Fruit fly (Drosophila melanogaster) whole organism, embryonic: ENCODE measurements around the gene prg.
A peak's percentile ranks its signal among the peaks of the same experiment; 100 is the strongest.

Experiments
- Atf6 ChIP-seq: fragments of 200-800 bp; sonication (Bioruptor generic); IDR thresholded peaks from 2 replicates; pipeline ENCODE4 v1.3.6; 2022; ENCODE audit warnings: missing biosample characterization, missing genetic modification characterization
- CG11695 ChIP-seq: fragments of 200-800 bp; sonication (Bioruptor generic); IDR thresholded peaks from 3 replicates; pipeline ENCODE4 v1.3.6; 2022; ENCODE audit warnings: missing biosample characterization, missing genetic modification characterization
- CG12219 ChIP-seq: fragments of 200-800 bp; sonication (Bioruptor generic); optimal IDR thresholded peaks from 3 replicates; lab custom pipeline; 2018; ENCODE audit warnings: missing biosample characterization, mild to moderate bottlenecking, missing genetic modification characterization
- CG14014 ChIP-seq: fragments of 200-800 bp; sonication (Bioruptor generic); IDR thresholded peaks from 2 replicates; pipeline ENCODE4 v1.3.6; 2022; ENCODE audit warnings: missing biosample characterization, missing genetic modification characterization
- CG1602 ChIP-seq: fragments of 200-800 bp; sonication (Bioruptor generic); optimal IDR thresholded peaks from 3 replicates; lab custom pipeline; 2016; ENCODE audit warnings: missing biosample characterization, missing genetic modification characterization
- CG17328 ChIP-seq: fragments of 200-800 bp; sonication (Bioruptor generic); IDR thresholded peaks from 2 replicates; pipeline ENCODE4 v1.3.6; 2022; ENCODE audit warnings: missing biosample characterization, missing genetic modification characterization
- CG17385 ChIP-seq: fragments of 200-800 bp; sonication (Bioruptor generic); optimal IDR thresholded peaks from 3 replicates; lab custom pipeline; 2018; ENCODE audit warnings: missing biosample characterization, mild to moderate bottlenecking, missing genetic modification characterization
- CG18011 ChIP-seq: fragments of 200-800 bp; sonication (Bioruptor generic); optimal IDR thresholded peaks from 2 replicates; lab custom pipeline; 2017; ENCODE audit warnings: missing biosample characterization, missing genetic modification characterization, mild to moderate bottlenecking, moderate library complexity, missing genotype
- CG18476 ChIP-seq: fragments of 200-800 bp; sonication (Bioruptor generic); optimal IDR thresholded peaks from 2 replicates; lab custom pipeline; 2016; ENCODE audit warnings: missing biosample characterization, mild to moderate bottlenecking, missing genetic modification characterization
- CG2202 ChIP-seq: fragments of 200-800 bp; sonication (Bioruptor generic); optimal IDR thresholded peaks from 2 replicates; lab custom pipeline; 2018; ENCODE audit warnings: missing biosample characterization, mild to moderate bottlenecking, missing genetic modification characterization
- CG2678 ChIP-seq: fragments of 200-800 bp; sonication (Bioruptor generic); optimal IDR thresholded peaks from 3 replicates; lab custom pipeline; 2019; ENCODE audit warnings: missing biosample characterization, mild to moderate bottlenecking, missing genetic modification characterization, moderate library complexity
- CG2712 ChIP-seq: fragments of 200-800 bp; optimal IDR thresholded peaks from 3 replicates; lab custom pipeline; 2019; ENCODE audit warnings: missing biosample characterization, mild to moderate bottlenecking, missing genetic modification characterization, moderate library complexity
- CG30403 ChIP-seq: fragments of 200-800 bp; sonication (Bioruptor generic); optimal IDR thresholded peaks from 3 replicates; lab custom pipeline; 2016; ENCODE audit warnings: missing biosample characterization, missing genetic modification characterization
- CG3995 ChIP-seq: fragments of 200-800 bp; sonication (Bioruptor generic); optimal IDR thresholded peaks from 3 replicates; lab custom pipeline; 2016; ENCODE audit warnings: missing biosample characterization, missing genetic modification characterization
- CG6765 ChIP-seq: fragments of 200-800 bp; sonication (Bioruptor generic); optimal IDR thresholded peaks from 3 replicates; lab custom pipeline; 2017; ENCODE audit warnings: missing biosample characterization, mild to moderate bottlenecking, missing genetic modification characterization
- CG8359 ChIP-seq: fragments of 200-800 bp; sonication (Bioruptor generic); optimal IDR thresholded peaks from 2 replicates; lab custom pipeline; 2017; ENCODE audit warnings: missing biosample characterization, mild to moderate bottlenecking, missing genetic modification characterization, borderline replicate concordance
- CoRest ChIP-seq: fragments of 200-800 bp; sonication (Bioruptor generic); optimal IDR thresholded peaks from 3 replicates; lab custom pipeline; 2018; ENCODE audit warnings: missing biosample characterization, mild to moderate bottlenecking, missing genetic modification characterization, moderate library complexity
- Drgx ChIP-seq: fragments of 200-800 bp; sonication (Bioruptor generic); IDR thresholded peaks from 2 replicates; pipeline ENCODE4 v1.3.6; 2022; ENCODE audit warnings: missing biosample characterization, missing genetic modification characterization
- E2f2 ChIP-seq: fragments of 200-800 bp; sonication (Bioruptor generic); IDR thresholded peaks from 2 replicates; pipeline ENCODE4 v1.3.6; 2022; ENCODE audit warnings: missing biosample characterization, missing genetic modification characterization
- HLH54F ChIP-seq: fragments of 200-800 bp; sonication (Bioruptor generic); optimal IDR thresholded peaks from 3 replicates; lab custom pipeline; 2016; ENCODE audit warnings: missing biosample characterization, missing genetic modification characterization
- Hmr ChIP-seq: fragments of 200-800 bp; sonication (Bioruptor generic); optimal IDR thresholded peaks from 3 replicates; lab custom pipeline; 2017; ENCODE audit warnings: mild to moderate bottlenecking, missing biosample characterization, missing genetic modification reagents, missing genetic modification characterization
- Jarid2 ChIP-seq: fragments of 200-800 bp; sonication (Bioruptor generic); optimal IDR thresholded peaks from 3 replicates; lab custom pipeline; 2017; ENCODE audit warnings: mild to moderate bottlenecking, missing biosample characterization, missing genetic modification reagents, missing genetic modification characterization
- Lim3 ChIP-seq: fragments of 200-800 bp; sonication (Bioruptor generic); IDR thresholded peaks from 2 replicates; pipeline ENCODE4 v1.3.6; 2022; ENCODE audit warnings: missing biosample characterization, missing genetic modification characterization
- MBD-R2 ChIP-seq: fragments of 200-800 bp; sonication (Bioruptor generic); IDR thresholded peaks from 2 replicates; pipeline ENCODE4 v1.3.6; 2022; ENCODE audit warnings: missing biosample characterization, missing genetic modification characterization
- NFAT ChIP-seq: fragments of 200-800 bp; sonication (Bioruptor generic); IDR thresholded peaks from 2 replicates; pipeline ENCODE4 v1.3.6; 2022; ENCODE audit warnings: missing biosample characterization, missing genetic modification characterization
- Nf-YB ChIP-seq: fragments of 200-800 bp; sonication (Bioruptor generic); optimal IDR thresholded peaks from 3 replicates; lab custom pipeline; 2019; ENCODE audit warnings: missing biosample characterization, mild to moderate bottlenecking, missing genetic modification characterization, moderate library complexity
- Pdp1 ChIP-seq, 2 experiments: fragments of 200-800 bp; sonication (Bioruptor generic); optimal IDR thresholded peaks; 3 replicates each; lab custom pipeline; 2016; ENCODE audit warnings: missing biosample characterization in 2 of 2, missing genetic modification characterization in 2 of 2, mild to moderate bottlenecking in 1 of 2, moderate library complexity in 1 of 2
- Ptx1 ChIP-seq: fragments of 200-800 bp; sonication (Bioruptor generic); IDR thresholded peaks from 2 replicates; pipeline ENCODE4 v1.3.6; 2022; ENCODE audit warnings: missing biosample characterization, missing genetic modification characterization
- Rx ChIP-seq: fragments of 200-800 bp; sonication (Bioruptor generic); IDR thresholded peaks from 2 replicates; pipeline ENCODE4 v1.3.6; 2022; ENCODE audit warnings: missing biosample characterization, missing genetic modification characterization
- Sox102F ChIP-seq: fragments of 200-800 bp; sonication (Bioruptor generic); optimal IDR thresholded peaks from 2 replicates; lab custom pipeline; 2018; ENCODE audit warnings: missing biosample characterization, mild to moderate bottlenecking, missing genetic modification characterization, moderate library complexity
- Tbp ChIP-seq: fragments of >200 bp; optimal IDR thresholded peaks from 2 replicates; lab custom pipeline; 2018; ENCODE audit warnings: missing biosample characterization, missing genetic modification characterization
- amos ChIP-seq: fragments of 200-800 bp; sonication (Bioruptor generic); IDR thresholded peaks from 2 replicates; pipeline ENCODE4 v1.3.6; 2022; ENCODE audit warnings: missing biosample characterization, missing genetic modification characterization; ENCODE audit not compliant: partially characterized antibody
- ap ChIP-seq: fragments of 200-800 bp; sonication (Bioruptor generic); IDR thresholded peaks from 2 replicates; pipeline ENCODE4 v1.3.6; 2022; ENCODE audit warnings: missing biosample characterization, missing genetic modification characterization
- ci ChIP-seq: fragments of 200-800 bp; sonication (Bioruptor generic); IDR thresholded peaks from 3 replicates; pipeline ENCODE4 v1.3.6; 2022; ENCODE audit warnings: missing biosample characterization, missing genetic modification characterization
- corto ChIP-seq: fragments of 200-800 bp; sonication (Bioruptor generic); optimal IDR thresholded peaks from 2 replicates; lab custom pipeline; 2016; ENCODE audit warnings: missing biosample characterization, mild to moderate bottlenecking, missing genetic modification characterization, moderate library complexity
- dmrt11E ChIP-seq: fragments of 200-800 bp; sonication (Bioruptor generic); optimal IDR thresholded peaks from 3 replicates; lab custom pipeline; 2018; ENCODE audit warnings: missing biosample characterization, mild to moderate bottlenecking, missing genetic modification characterization, moderate library complexity
- her ChIP-seq: fragments of 200-800 bp; sonication (Bioruptor generic); optimal IDR thresholded peaks from 2 replicates; lab custom pipeline; 2016; ENCODE audit warnings: missing biosample characterization, missing genetic modification characterization
- kah ChIP-seq: fragments of 200-800 bp; sonication (Bioruptor generic); optimal IDR thresholded peaks from 2 replicates; lab custom pipeline; 2018; ENCODE audit warnings: missing biosample characterization, mild to moderate bottlenecking, missing genetic modification characterization
- klu ChIP-seq: fragments of 200-800 bp; sonication (Bioruptor generic); IDR thresholded peaks from 2 replicates; pipeline ENCODE4 v1.3.6; 2022; ENCODE audit warnings: missing biosample characterization, missing genetic modification characterization
- knrl ChIP-seq: fragments of 200-800 bp; sonication (Bioruptor generic); IDR thresholded peaks from 3 replicates; pipeline ENCODE4 v1.3.6; 2022; ENCODE audit warnings: missing biosample characterization, missing genetic modification characterization; ENCODE audit not compliant: partially characterized antibody
- lilli ChIP-seq: fragments of 200-800 bp; sonication (Bioruptor generic); optimal IDR thresholded peaks from 3 replicates; lab custom pipeline; 2016; ENCODE audit warnings: missing biosample characterization, missing genetic modification characterization
- nerfin-1 ChIP-seq: fragments of 200-800 bp; sonication (Bioruptor generic); optimal IDR thresholded peaks from 3 replicates; lab custom pipeline; 2019; ENCODE audit warnings: missing biosample characterization, mild to moderate bottlenecking, missing genetic modification characterization, moderate library complexity
- onecut ChIP-seq: fragments of 200-800 bp; sonication (Bioruptor generic); IDR thresholded peaks from 2 replicates; pipeline ENCODE4 v1.3.6; 2022; ENCODE audit warnings: missing biosample characterization, missing genetic modification characterization
- peb ChIP-seq: fragments of 200-800 bp; sonication (Bioruptor generic); IDR thresholded peaks from 2 replicates; pipeline ENCODE4 v1.3.6; 2022; ENCODE audit warnings: missing biosample characterization, missing genetic modification characterization
- prd ChIP-seq, 3 experiments: fragments of >200 bp in 2 of 3; fragments of 200-800 bp in 1 of 3; sonication (Bioruptor generic) in 1 of 3; optimal IDR thresholded peaks in 2 of 3; IDR thresholded peaks in 1 of 3; 2 replicates in 2 of 3; 3 replicates in 1 of 3; pipeline versions ENCODE4 v1.3.6 to Lab custom; 2017 to 2022; ENCODE audit warnings: missing biosample characterization in 1 of 3, missing genetic modification characterization in 1 of 3
- psq ChIP-seq: fragments of 200-800 bp; sonication (Bioruptor generic); optimal IDR thresholded peaks from 2 replicates; lab custom pipeline; 2017; ENCODE audit warnings: missing biosample characterization, missing genetic modification characterization
- repo ChIP-seq: fragments of 200-800 bp; sonication (Bioruptor generic); optimal IDR thresholded peaks from 2 replicates; lab custom pipeline; 2016; ENCODE audit warnings: missing biosample characterization, missing genetic modification characterization
- sug ChIP-seq: fragments of 200-800 bp; optimal IDR thresholded peaks from 2 replicates; lab custom pipeline; 2019; ENCODE audit warnings: missing biosample characterization, mild to moderate bottlenecking, missing genetic modification characterization, moderate library complexity
- twi ChIP-seq: fragments of 200-800 bp; optimal IDR thresholded peaks from 2 replicates; lab custom pipeline; 2019; ENCODE audit warnings: missing biosample characterization, mild to moderate bottlenecking, missing genetic modification characterization, moderate library complexity
- z ChIP-seq: fragments of 200-800 bp; sonication (Bioruptor generic); IDR thresholded peaks from 3 replicates; pipeline ENCODE4 v1.3.6; 2022; ENCODE audit warnings: missing biosample characterization, missing genetic modification characterization
- zf30C ChIP-seq: fragments of 200-800 bp; sonication (Bioruptor generic); optimal IDR thresholded peaks from 3 replicates; lab custom pipeline; 2018; ENCODE audit warnings: missing biosample characterization, mild to moderate bottlenecking, missing genetic modification characterization

Gene prg

DNA sequence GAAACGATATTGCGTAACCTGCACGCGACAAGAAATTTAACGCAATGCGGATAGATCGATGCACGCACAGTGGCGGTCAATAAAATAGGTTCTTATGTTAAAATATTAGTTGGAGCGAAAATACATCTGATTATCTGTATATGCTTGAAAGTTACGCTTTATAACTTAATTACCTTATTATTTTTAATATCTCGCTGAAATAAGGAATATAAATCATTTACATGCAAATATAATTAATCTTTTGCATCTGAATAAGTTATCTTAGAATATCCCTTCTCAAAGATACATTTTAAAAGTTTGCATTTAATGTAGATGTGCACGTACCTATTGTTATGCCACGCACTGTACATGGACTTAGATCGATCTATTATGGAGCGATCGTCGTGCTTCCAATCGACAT, 7.4 kb downstream of the prg start (continued):
- no peak for TF ChIP-seq sug (tag; lab: Kevin White, UChicago)
- peak; percentile 29 for TF ChIP-seq CG30403 (GFP tag; lab: Kevin White, UChicago)
- no peak for TF ChIP-seq HLH54F (GFP tag; lab: Kevin White, UChicago)
- no peak for TF ChIP-seq lilli (GFP tag; lab: Kevin White, UChicago)
- TF ChIP-seq onecut (GFP tag; lab: Robert Waterston, UW) = no peak
- no peak for TF ChIP-seq CG18011 (GFP tag; lab: Kevin White, UChicago)
- TF ChIP-seq NFAT (GFP tag; lab: Robert Waterston, UW) = no peak
- TF ChIP-seq Ptx1 (GFP tag; lab: Robert Waterston, UW) = peak; percentile 32; the same call in 1 of the 2 replicates
- no peak for TF ChIP-seq Jarid2 (GFP tag; lab: Kevin White, UChicago)
- no peak for TF ChIP-seq twi (tag; lab: Kevin White, UChicago)
- no peak for TF ChIP-seq CG17328 (GFP tag; lab: Robert Waterston, UW)
- TF ChIP-seq Drgx (GFP tag; lab: Robert Waterston, UW) = peak; percentile 47; the same call in 1 of the 2 replicates
- TF ChIP-seq ap (GFP tag; lab: Robert Waterston, UW) = no peak
- no peak for TF ChIP-seq repo (GFP tag; lab: Kevin White, UChicago)
- TF ChIP-seq CG12219 (GFP tag; lab: Kevin White, UChicago) = no peak
- TF ChIP-seq kah = no peak
- TF ChIP-seq CG11695 (GFP tag; lab: Robert Waterston, UW) = 0 out of 3 replicates have a peak, but pooled peaks have one; percentile 16
- TF ChIP-seq CG18476 (GFP tag; lab: Kevin White, UChicago) = no peak
- TF ChIP-seq prd (optimal IDR thresholded peaks at IDR 0.05; lab: Kevin White, UChicago) = no peak
- peak; percentile 61; the same call in 2 of the 3 replicates for TF ChIP-seq prd (GFP tag; IDR thresholded peaks at IDR 0.05; lab: Robert Waterston, UW)
- TF ChIP-seq nerfin-1 (tag; lab: Kevin White, UChicago) = no peak
- no peak for TF ChIP-seq ci (GFP tag; lab: Robert Waterston, UW)
- TF ChIP-seq CG8359 = no peak
- no peak for TF ChIP-seq CG14014 (GFP tag; lab: Robert Waterston, UW)
- no peak for TF ChIP-seq Rx (GFP tag; lab: Robert Waterston, UW)
- peak in 1 of 2 experiments; percentile 42 for TF ChIP-seq Pdp1 (GFP tag; optimal IDR thresholded peaks at IDR 0.05; lab: Kevin White, UChicago)
- TF ChIP-seq CG2712 (tag; lab: Kevin White, UChicago) = peak; percentile 72
- TF ChIP-seq CG1602 (GFP tag; lab: Kevin White, UChicago) = peak; percentile 29
- TF ChIP-seq MBD-R2 = no peak
- no peak for TF ChIP-seq her (GFP tag; lab: Kevin White, UChicago)
- no peak for TF ChIP-seq knrl (GFP tag; lab: Robert Waterston, UW)
- TF ChIP-seq Atf6 (GFP tag; lab: Robert Waterston, UW) = no peak
- no peak for TF ChIP-seq Tbp (GFP tag; lab: Kevin White, UChicago)
- peak; percentile 42 for TF ChIP-seq CG2678 (tag; lab: Kevin White, UChicago)
- no peak for TF ChIP-seq corto (GFP tag; lab: Kevin White, UChicago)
- no peak for TF ChIP-seq amos (GFP tag; lab: Robert Waterston, UW)
- TF ChIP-seq peb (GFP tag; lab: Robert Waterston, UW) = no peak
- TF ChIP-seq CG3995 (GFP tag; lab: Kevin White, UChicago) = no peak
- no peak for TF ChIP-seq Lim3 (GFP tag; lab: Robert Waterston, UW)
- TF ChIP-seq CG2202 = peak; percentile 4
- TF ChIP-seq klu (GFP tag; lab: Robert Waterston, UW) = no peak
- TF ChIP-seq E2f2 = no peak
- no peak for TF ChIP-seq z (GFP tag; lab: Robert Waterston, UW)
- TF ChIP-seq Nf-YB = no peak
- no peak for TF ChIP-seq Hmr (GFP tag; lab: Kevin White, UChicago)
- TF ChIP-seq psq = no peak
- no peak for TF ChIP-seq zf30C
- TF ChIP-seq Sox102F (GFP tag; lab: Kevin White, UChicago) = peak; percentile 36
- TF ChIP-seq CG6765 = no peak
- no peak for TF ChIP-seq CG17385 (GFP tag; lab: Kevin White, UChicago)
- peak; percentile 76 for TF ChIP-seq dmrt11E
- TF ChIP-seq CoRest (tag; lab: Kevin White, UChicago) = peak; percentile 32
